Fruit fly (Drosophila melanogaster) whole organism, embryonic: ENCODE results near the gene CG31952.

Source experiments
- B-H1 ChIP-seq: fragments of 200-800 bp; sonication (Bioruptor generic); IDR thresholded peaks from 3 replicates; pipeline ENCODE4 v1.3.6; 2022; ENCODE audit warnings: missing biosample characterization, missing genetic modification characterization
- C15 ChIP-seq: fragments of 200-800 bp; sonication (Bioruptor generic); IDR thresholded peaks from 3 replicates; pipeline ENCODE4 v1.3.6; 2022; ENCODE audit warnings: missing biosample characterization, missing genetic modification characterization
- CG11456 ChIP-seq: fragments of 200-800 bp; sonication (Bioruptor generic); IDR thresholded peaks from 3 replicates; pipeline ENCODE4 v1.3.6; 2022; ENCODE audit warnings: missing biosample characterization, missing genetic modification characterization
- CG12236 ChIP-seq: fragments of 200-800 bp; sonication (Bioruptor generic); optimal IDR thresholded peaks from 2 replicates; lab custom pipeline; 2016; ENCODE audit warnings: missing biosample characterization, missing genetic modification characterization
- CG12299 ChIP-seq: fragments of 200-800 bp; sonication (Bioruptor generic); optimal IDR thresholded peaks from 2 replicates; lab custom pipeline; 2018; ENCODE audit warnings: missing biosample characterization, mild to moderate bottlenecking, missing genetic modification characterization
- CG13287 ChIP-seq: fragments of 200-800 bp; sonication (Bioruptor generic); IDR thresholded peaks from 2 replicates; pipeline ENCODE4 v1.3.6; 2022; ENCODE audit warnings: missing biosample characterization, missing genetic modification characterization; ENCODE audit not compliant: partially characterized antibody
- CG1832 ChIP-seq: fragments of 200-800 bp; sonication (Bioruptor generic); optimal IDR thresholded peaks from 2 replicates; lab custom pipeline; 2017; ENCODE audit warnings: missing biosample characterization, mild to moderate bottlenecking, missing genetic modification characterization, inconsistent platforms
- CG2199 ChIP-seq: fragments of 200-800 bp; sonication (Bioruptor generic); IDR thresholded peaks from 3 replicates; pipeline ENCODE4 v1.3.6; 2022; ENCODE audit warnings: missing biosample characterization, missing genetic modification characterization
- CG2202 ChIP-seq: fragments of 200-800 bp; sonication (Bioruptor generic); optimal IDR thresholded peaks from 2 replicates; lab custom pipeline; 2018; ENCODE audit warnings: missing biosample characterization, mild to moderate bottlenecking, missing genetic modification characterization
- CG34224 ChIP-seq: fragments of 200-800 bp; sonication (Bioruptor generic); IDR thresholded peaks from 3 replicates; pipeline ENCODE4 v1.3.6; 2022; ENCODE audit warnings: missing biosample characterization, missing genetic modification characterization; ENCODE audit not compliant: partially characterized antibody
- CG4617 ChIP-seq: fragments of 200-800 bp; sonication (Bioruptor generic); optimal IDR thresholded peaks from 3 replicates; lab custom pipeline; 2016; ENCODE audit warnings: missing biosample characterization, missing genetic modification characterization, borderline replicate concordance
- CG5180 ChIP-seq: fragments of 200-800 bp; sonication (Bioruptor generic); optimal IDR thresholded peaks from 3 replicates; lab custom pipeline; 2017; ENCODE audit warnings: missing biosample characterization, missing genetic modification characterization, mild to moderate bottlenecking, moderate library complexity, missing genetic modification reagents
- CG5953 ChIP-seq: fragments of 200-800 bp; sonication (Bioruptor generic); IDR thresholded peaks from 2 replicates; pipeline ENCODE4 v1.3.6; 2022; ENCODE audit warnings: missing biosample characterization, missing genetic modification characterization
- CG6272 ChIP-seq: fragments of 200-800 bp; sonication (Bioruptor generic); IDR thresholded peaks from 2 replicates; pipeline ENCODE4 v1.3.6; 2022; ENCODE audit warnings: missing biosample characterization, missing genetic modification characterization
- CG7839 ChIP-seq: fragments of 200-800 bp; sonication (Bioruptor generic); optimal IDR thresholded peaks from 3 replicates; lab custom pipeline; 2018; ENCODE audit warnings: missing biosample characterization, mild to moderate bottlenecking, missing genetic modification characterization, moderate library complexity
- CG7928 ChIP-seq: fragments of 200-800 bp; sonication (Bioruptor generic); optimal IDR thresholded peaks from 2 replicates; lab custom pipeline; 2017; ENCODE audit warnings: missing biosample characterization, mild to moderate bottlenecking, missing genetic modification characterization
- CG8478 ChIP-seq: fragments of >200 bp; optimal IDR thresholded peaks from 2 replicates; lab custom pipeline; 2018
- Deaf1 ChIP-seq: fragments of 200-800 bp; optimal IDR thresholded peaks from 3 replicates; lab custom pipeline; 2019; ENCODE audit warnings: missing biosample characterization, mild to moderate bottlenecking, missing genetic modification characterization, moderate library complexity
- E2f2 ChIP-seq: fragments of 200-800 bp; sonication (Bioruptor generic); IDR thresholded peaks from 2 replicates; pipeline ENCODE4 v1.3.6; 2022; ENCODE audit warnings: missing biosample characterization, missing genetic modification characterization
- ERR ChIP-seq: fragments of 200-800 bp; sonication (Bioruptor generic); optimal IDR thresholded peaks from 2 replicates; lab custom pipeline; 2016; ENCODE audit warnings: missing biosample characterization, missing genetic modification characterization
- Fer1 ChIP-seq: fragments of 200-800 bp; sonication (Bioruptor generic); optimal IDR thresholded peaks from 2 replicates; lab custom pipeline; 2017; ENCODE audit warnings: missing biosample characterization, mild to moderate bottlenecking, missing genetic modification characterization
- Fer2 ChIP-seq: fragments of 200-800 bp; sonication (Bioruptor generic); optimal IDR thresholded peaks from 2 replicates; lab custom pipeline; 2018; ENCODE audit warnings: missing biosample characterization, mild to moderate bottlenecking, missing genetic modification characterization, moderate library complexity
- Hmr ChIP-seq: fragments of 200-800 bp; sonication (Bioruptor generic); optimal IDR thresholded peaks from 3 replicates; lab custom pipeline; 2017; ENCODE audit warnings: mild to moderate bottlenecking, missing biosample characterization, missing genetic modification reagents, missing genetic modification characterization
- Kr ChIP-seq: fragments of 200-800 bp; sonication (Bioruptor generic); optimal IDR thresholded peaks from 2 replicates; lab custom pipeline; 2017; ENCODE audit warnings: missing biosample characterization, mild to moderate bottlenecking, missing genetic modification characterization
- Nf-YB ChIP-seq: fragments of 200-800 bp; sonication (Bioruptor generic); optimal IDR thresholded peaks from 3 replicates; lab custom pipeline; 2019; ENCODE audit warnings: missing biosample characterization, mild to moderate bottlenecking, missing genetic modification characterization, moderate library complexity
- Rfx ChIP-seq: fragments of 200-800 bp; sonication (Bioruptor generic); IDR thresholded peaks from 2 replicates; pipeline ENCODE4 v1.3.6; 2022; ENCODE audit warnings: missing biosample characterization, missing genetic modification characterization
- Scr ChIP-seq: fragments of 200-800 bp; sonication (Bioruptor generic); IDR thresholded peaks from 2 replicates; pipeline ENCODE4 v1.3.6; 2022; ENCODE audit warnings: missing biosample characterization, missing genetic modification characterization; ENCODE audit not compliant: partially characterized antibody
- Six4 ChIP-seq: fragments of 200-800 bp; sonication (Bioruptor generic); optimal IDR thresholded peaks from 2 replicates; lab custom pipeline; 2016; ENCODE audit warnings: missing biosample characterization, missing genetic modification characterization
- Spps ChIP-seq: fragments of 200-800 bp; sonication (Bioruptor generic); optimal IDR thresholded peaks from 2 replicates; lab custom pipeline; 2018; ENCODE audit warnings: missing biosample characterization, mild to moderate bottlenecking, missing genetic modification characterization
- ato ChIP-seq: fragments of 200-800 bp; sonication (Bioruptor generic); IDR thresholded peaks from 2 replicates; pipeline ENCODE4 v1.3.6; 2022; ENCODE audit warnings: missing biosample characterization, missing genetic modification characterization; ENCODE audit not compliant: partially characterized antibody
- chif ChIP-seq, 2 experiments: fragments of 200-800 bp; sonication (Bioruptor generic); optimal IDR thresholded peaks; 3 replicates each; lab custom pipeline; 2016; ENCODE audit warnings: missing biosample characterization in 2 of 2, missing genetic modification characterization in 2 of 2
- danr ChIP-seq: fragments of 200-800 bp; sonication (Bioruptor generic); IDR thresholded peaks from 2 replicates; pipeline ENCODE4 v1.3.6; 2022; ENCODE audit warnings: missing biosample characterization, missing genetic modification characterization
- dati ChIP-seq: fragments of 200-800 bp; sonication (Bioruptor generic); IDR thresholded peaks from 2 replicates; pipeline ENCODE4 v1.3.6; 2022; ENCODE audit warnings: missing biosample characterization, missing genetic modification characterization
- dpn ChIP-seq, 2 experiments: fragments of 200-800 bp; sonication (Bioruptor generic); optimal IDR thresholded peaks; 3 replicates each; lab custom pipeline; 2016; ENCODE audit warnings: missing biosample characterization in 2 of 2, missing genetic modification characterization in 2 of 2
- exex ChIP-seq: fragments of 200-800 bp; sonication (Bioruptor generic); optimal IDR thresholded peaks from 4 replicates; lab custom pipeline; 2018; ENCODE audit warnings: missing biosample characterization, mild to moderate bottlenecking, missing genetic modification characterization, moderate library complexity
- hb ChIP-seq: fragments of 200-800 bp; sonication (Bioruptor generic); IDR thresholded peaks from 3 replicates; pipeline ENCODE4 v1.3.6; 2022; ENCODE audit warnings: missing biosample characterization, missing genetic modification characterization; ENCODE audit not compliant: partially characterized antibody
- luna ChIP-seq: fragments of 200-800 bp; sonication (Bioruptor generic); optimal IDR thresholded peaks from 2 replicates; lab custom pipeline; 2016; ENCODE audit warnings: missing biosample characterization, missing genetic modification characterization
- repo ChIP-seq: fragments of 200-800 bp; sonication (Bioruptor generic); optimal IDR thresholded peaks from 2 replicates; lab custom pipeline; 2016; ENCODE audit warnings: missing biosample characterization, missing genetic modification characterization
- seq ChIP-seq: fragments of 200-800 bp; sonication (Bioruptor generic); IDR thresholded peaks from 2 replicates; pipeline ENCODE4 v1.3.6; 2022; ENCODE audit warnings: missing biosample characterization, missing genetic modification characterization
- tio ChIP-seq: fragments of 200-800 bp; sonication (Bioruptor generic); optimal IDR thresholded peaks from 2 replicates; lab custom pipeline; 2017; ENCODE audit warnings: missing biosample characterization, missing genetic modification characterization, inconsistent platforms
- wor ChIP-seq: fragments of 200-800 bp; sonication (Bioruptor generic); IDR thresholded peaks from 2 replicates; pipeline ENCODE4 v1.3.6; 2022; ENCODE audit warnings: missing biosample characterization, missing genetic modification characterization

The CG31952 gene

dm6 chr2L:3376684-3377086 lies 39.8 kb upstream of the CG31952 start, which contains the start of the genes CG9662 and Ptpa (continued):
- TF ChIP-seq Hmr: peak; percentile 77
- peak; percentile 54 to 86 for TF ChIP-seq chif (GFP tag; optimal IDR thresholded peaks at IDR 0.05; lab: Kevin White, UChicago)
- peak; percentile 72 for TF ChIP-seq tio (GFP tag; lab: Kevin White, UChicago)
- TF ChIP-seq CG8478 (lab: Kevin White, UChicago): no peak
- TF ChIP-seq CG2202 (tag; lab: Kevin White, UChicago): peak; percentile 32
- TF ChIP-seq Nf-YB: peak; percentile 40
- TF ChIP-seq exex (tag; lab: Kevin White, UChicago): no peak
- no peak for TF ChIP-seq CG12299
- TF ChIP-seq repo: peak; percentile 65
- no peak for TF ChIP-seq Deaf1 (tag; lab: Kevin White, UChicago)
- TF ChIP-seq danr: peak; percentile 60
- no peak for TF ChIP-seq CG5180 (GFP tag; lab: Kevin White, UChicago)
- peak; percentile 86 for TF ChIP-seq dpn (GFP tag; optimal IDR thresholded peaks at IDR 0.05; lab: Kevin White, UChicago)
- peak; percentile 65 for TF ChIP-seq luna (GFP tag; lab: Kevin White, UChicago)
- TF ChIP-seq ato: peak; percentile 58
- peak; percentile 95 for TF ChIP-seq CG4617 (GFP tag; lab: Kevin White, UChicago)
- no peak for TF ChIP-seq CG1832 (GFP tag; lab: Kevin White, UChicago)
- peak; percentile 83 for TF ChIP-seq CG34224 (GFP tag; lab: Robert Waterston, UW)
- peak; percentile 84 for TF ChIP-seq CG11456 (GFP tag; lab: Robert Waterston, UW)
- TF ChIP-seq CG5953 (GFP tag; lab: Robert Waterston, UW): no peak
- TF ChIP-seq Fer2 (tag; lab: Kevin White, UChicago): peak; percentile 69
- no peak for TF ChIP-seq Spps (tag; lab: Kevin White, UChicago)
- peak; percentile 78 for TF ChIP-seq CG7839 (tag; lab: Kevin White, UChicago)
- TF ChIP-seq Rfx: peak; percentile 89
- peak; percentile 65 for TF ChIP-seq ERR (GFP tag; lab: Kevin White, UChicago)
- peak; percentile 50 for TF ChIP-seq seq
- TF ChIP-seq C15 (GFP tag; lab: Robert Waterston, UW): no peak
- peak; percentile 65 for TF ChIP-seq Six4

dm6 chr2L:3387643-3388042 lies 28.9 kb upstream of the CG31952 start, which contains the start of gene Sfp23F:
Gene Sfp23F (minus strand): TSS chr2L:3387743.
- TF ChIP-seq B-H1 (GFP tag; lab: Robert Waterston, UW) (no peak), CG7928 (GFP tag; lab: Kevin White, UChicago) (no peak), dati (GFP tag; lab: Robert Waterston, UW) (no peak), Kr (GFP tag; lab: Kevin White, UChicago) (no peak), CG6272 (no peak), E2f2 (GFP tag; lab: Robert Waterston, UW) (no peak), CG2199 (no peak), Scr (GFP tag; lab: Robert Waterston, UW) (no peak), CG12236 (GFP tag; lab: Kevin White, UChicago) (no peak), hb (no peak), CG13287 (GFP tag; lab: Robert Waterston, UW) (no peak), wor (GFP tag; lab: Robert Waterston, UW) (no peak), Fer1 (GFP tag; lab: Kevin White, UChicago) (no peak)
